Worm (Caenorhabditis elegans): ENCODE measurements around the gene F38C2.4.

- TF ChIP-seq ama-1 (optimal IDR thresholded peaks at IDR 0.05) (no peak), tbx-11 (GFP tag; IDR thresholded peaks at IDR 0.05) (no peak), ceh-36 (tag; optimal IDR thresholded peaks at IDR 0.05) (no peak), sea-1 (GFP tag; conservative IDR thresholded peaks at IDR 0.05) (no peak), aly-1 (tag; optimal IDR thresholded peaks at IDR 0.05) (no peak), hmbx-1 (tag; optimal IDR thresholded peaks at IDR 0.05) (no peak), flt-1 (GFP tag; IDR thresholded peaks at IDR 0.05) (no peak), hnd-1 (tag; optimal IDR thresholded peaks at IDR 0.05) (no peak), pes-1 (GFP tag; IDR thresholded peaks at IDR 0.05) (no peak), tra-4 (tag; optimal IDR thresholded peaks at IDR 0.05) (no peak), scrt-1 (GFP tag; IDR thresholded peaks at IDR 0.05) (no peak), F13C5.2 (tag; optimal IDR thresholded peaks at IDR 0.05) (no peak), B0310.2 (tag; optimal IDR thresholded peaks at IDR 0.05) (no peak), tbx-37 (GFP tag; conservative IDR thresholded peaks at IDR 0.05) (no peak)
Measured at ce11 chrIV:16236827-16237226, 34.2 kb upstream of the F38C2.4 start.
